Fruit fly (Drosophila melanogaster) whole organism, prepupa: Measurements from ENCODE around the gene HLH3B.

Source experiments
- CG3919 ChIP-seq: fragments of 200-800 bp; sonication (Bioruptor generic); optimal IDR thresholded peaks from 3 replicates; lab custom pipeline; 2016; ENCODE audit warnings: missing biosample characterization, missing genetic modification characterization
- CG7368 ChIP-seq: fragments of 200-800 bp; sonication (Bioruptor generic); optimal IDR thresholded peaks from 3 replicates; lab custom pipeline; 2016; ENCODE audit warnings: missing biosample characterization, missing genetic modification characterization
- Hr39 ChIP-seq: fragments of 200-800 bp; sonication (Bioruptor generic); optimal IDR thresholded peaks from 2 replicates; lab custom pipeline; 2016; ENCODE audit warnings: missing biosample characterization, missing genetic modification characterization
- dsx ChIP-seq: fragments of 200-800 bp; optimal IDR thresholded peaks from 3 replicates; lab custom pipeline; 2019; ENCODE audit warnings: missing biosample characterization, mild to moderate bottlenecking, missing genetic modification characterization, moderate library complexity; ENCODE audit not compliant: poor library complexity, severe bottlenecking

- TF ChIP-seq CG7368 (GFP tag; lab: Kevin White, UChicago) (peak; percentile 37), Hr39 (GFP tag; lab: Kevin White, UChicago) (peak; percentile 49), dsx (GFP tag; lab: Kevin White, UChicago) (no peak), CG3919 (no peak)
Measured at dm6 chrX:2708156-2708734, 26.7 kb upstream of the HLH3B start, which contains the start of gene CG2681.
